Fruit fly (Drosophila melanogaster): Measurements from ENCODE around the gene mus81.

mus81 gene

dm6 chrX:935049-935900 lies 5.6 kb upstream of the mus81 start, which contains the start of gene TRAM (continued):
- TF ChIP-seq CG18262 (tag; optimal IDR thresholded peaks at IDR 0.05): peak; percentile 95
- no peak for TF ChIP-seq CG15011 (GFP tag; optimal IDR thresholded peaks at IDR 0.05)
- TF ChIP-seq Max (GFP tag; optimal IDR thresholded peaks at IDR 0.05): peak; percentile 93
- TF ChIP-seq NC2β (GFP tag; optimal IDR thresholded peaks at IDR 0.05): peak; percentile 95
- no peak for TF ChIP-seq hkb (optimal IDR thresholded peaks at IDR 0.05)
- TF ChIP-seq hkb (GFP tag; IDR thresholded peaks at IDR 0.05): peak; percentile 99
- TF ChIP-seq CG15269 (tag; optimal IDR thresholded peaks at IDR 0.05): peak; percentile 98
- peak; percentile 97 for TF ChIP-seq disco-r (GFP tag; optimal IDR thresholded peaks at IDR 0.05)
- no peak for TF ChIP-seq yki (optimal IDR thresholded peaks at IDR 0.05)
- peak; percentile 98 for TF ChIP-seq nmo (GFP tag; optimal IDR thresholded peaks at IDR 0.05)
- TF ChIP-seq CG1602 (GFP tag; optimal IDR thresholded peaks at IDR 0.05): peak; percentile 97
- TF ChIP-seq CG11560 (tag; IDR thresholded peaks at IDR 0.05): peak; percentile 92
- TF ChIP-seq Bgb (GFP tag; IDR thresholded peaks at IDR 0.05; ENCODE audit: partially characterized antibody): peak; percentile 90
- peak; percentile 99 for TF ChIP-seq al (GFP tag; IDR thresholded peaks at IDR 0.05)
- peak; percentile 37 to 84 for TF ChIP-seq Trl (optimal IDR thresholded peaks at IDR 0.05)
- peak; percentile 98 for TF ChIP-seq Trl (GFP tag; optimal IDR thresholded peaks at IDR 0.05)
- peak; percentile 95 for TF ChIP-seq cwo (GFP tag; optimal IDR thresholded peaks at IDR 0.05)
- peak; percentile 96 to 99 for TF ChIP-seq Hr51 (GFP tag; optimal IDR thresholded peaks at IDR 0.05)
- TF ChIP-seq wor (GFP tag; IDR thresholded peaks at IDR 0.05): peak; percentile 99
- TF ChIP-seq Awh (GFP tag; IDR thresholded peaks at IDR 0.05): peak; percentile 99
- peak; percentile 98 for TF ChIP-seq dati (GFP tag; IDR thresholded peaks at IDR 0.05)
- peak; percentile 98 for TF ChIP-seq CG7786 (GFP tag; optimal IDR thresholded peaks at IDR 0.05)
- TF ChIP-seq grn (GFP tag; optimal IDR thresholded peaks at IDR 0.05): peak; percentile 81
- peak; percentile 99 for TF ChIP-seq Xrp1 (GFP tag; IDR thresholded peaks at IDR 0.05)
- peak; percentile 99 for TF ChIP-seq CG9817 (tag; optimal IDR thresholded peaks at IDR 0.05)
- peak; percentile 89 for TF ChIP-seq CG17802 (tag; optimal IDR thresholded peaks at IDR 0.05)
- TF ChIP-seq chinmo (GFP tag; IDR thresholded peaks at IDR 0.05; ENCODE audit: partially characterized antibody): no peak
- peak; percentile 70 for TF ChIP-seq hb (GFP tag; IDR thresholded peaks at IDR 0.05; ENCODE audit: partially characterized antibody)
- peak; percentile 99 for TF ChIP-seq otp (GFP tag; IDR thresholded peaks at IDR 0.05)
- no peak for TF ChIP-seq br (optimal IDR thresholded peaks at IDR 0.05)
- TF ChIP-seq Rfx (GFP tag; IDR thresholded peaks at IDR 0.05): peak; percentile 99
- TF ChIP-seq repo (GFP tag; optimal IDR thresholded peaks at IDR 0.05): peak; percentile 96
- peak; percentile 98 for TF ChIP-seq NFAT (GFP tag; IDR thresholded peaks at IDR 0.05)
- TF ChIP-seq corto (GFP tag; optimal IDR thresholded peaks at IDR 0.05): no peak
- no peak for TF ChIP-seq fru (optimal IDR thresholded peaks at IDR 0.05)
- peak; percentile 95 for TF ChIP-seq sima (GFP tag; optimal IDR thresholded peaks at IDR 0.05)
- peak; percentile 96 for TF ChIP-seq CG6175 (GFP tag; IDR thresholded peaks at IDR 0.05)
- peak; percentile 97 for TF ChIP-seq C15 (GFP tag; IDR thresholded peaks at IDR 0.05)
- no peak for TF ChIP-seq Lpt (GFP tag; optimal IDR thresholded peaks at IDR 0.05)
- peak; percentile 96 for TF ChIP-seq BtbVII (GFP tag; optimal IDR thresholded peaks at IDR 0.05)
- peak; percentile 96 for TF ChIP-seq Gsc (GFP tag; IDR thresholded peaks at IDR 0.05)
- TF ChIP-seq az2 (GFP tag; optimal IDR thresholded peaks at IDR 0.05): peak; percentile 97
- TF ChIP-seq CG15514 (GFP tag; optimal IDR thresholded peaks at IDR 0.05): peak; percentile 98
- peak; percentile 94 for TF ChIP-seq Lim3 (GFP tag; IDR thresholded peaks at IDR 0.05)
- peak; percentile 91 for TF ChIP-seq Nf-YC (tag; optimal IDR thresholded peaks at IDR 0.05)
- peak; percentile 98 for TF ChIP-seq gsb (GFP tag; IDR thresholded peaks at IDR 0.05)
- peak; percentile 98 for TF ChIP-seq CG13424 (tag; optimal IDR thresholded peaks at IDR 0.05)
- TF ChIP-seq klu (GFP tag; IDR thresholded peaks at IDR 0.05): peak; percentile 98
- TF ChIP-seq CG7963 (GFP tag; IDR thresholded peaks at IDR 0.05; ENCODE audit: partially characterized antibody): peak; percentile 67; the same call in 1 of the 3 replicates
- peak; percentile 98 for TF ChIP-seq CoRest (tag; optimal IDR thresholded peaks at IDR 0.05)
- peak; percentile 100 for TF ChIP-seq ken (GFP tag; IDR thresholded peaks at IDR 0.05)
